Worm (Caenorhabditis elegans) whole organism, L4 larva: Measurements from ENCODE around the gene B0001.8.
A peak's percentile ranks its signal among the peaks of the same experiment; 100 is the strongest.
"Not testable (repeated sequence)": the region's sequence is repeated elsewhere in the genome, so short reads cannot be mapped to it uniquely, and the experiment has no call there.

Source experiments
- D1046.2 ChIP-seq: fragments of 200-800 bp; sonication (Bioruptor generic); IDR thresholded peaks from 2 replicates; pipeline ENCODE4 v1.3.6; 2022; ENCODE audit warnings: missing genetic modification characterization, missing compliant biosample characterization
- F26F4.8 ChIP-seq: fragments of 200-800 bp; sonication (Bioruptor generic); conservative IDR thresholded peaks from 2 replicates; pipeline ENCODE4 v1.3.6; 2022; ENCODE audit warnings: missing genetic modification characterization, missing compliant biosample characterization
- F44E2.7 ChIP-seq: fragments of 200-800 bp; sonication (Bioruptor generic); IDR thresholded peaks from 2 replicates; pipeline ENCODE4 v2.1.2; 2022; ENCODE audit warnings: missing genetic modification characterization, missing compliant biosample characterization
- T20F7.1 ChIP-seq: fragments of 200-800 bp; sonication (Bioruptor generic); optimal IDR thresholded peaks from 2 replicates; lab custom pipeline; 2018; ENCODE audit warnings: mild to moderate bottlenecking, missing genetic modification characterization, missing compliant biosample characterization
- T26A8.4 ChIP-seq: fragments of 200-800 bp; sonication (Bioruptor generic); IDR thresholded peaks from 2 replicates; pipeline ENCODE4 v1.3.6; 2022; ENCODE audit warnings: missing genetic modification characterization, missing compliant biosample characterization
- Y48G9A.11 ChIP-seq: fragments of 200-800 bp; sonication (Bioruptor generic); IDR thresholded peaks from 2 replicates; pipeline ENCODE4 v1.3.6; 2022; ENCODE audit warnings: missing genetic modification reagents, missing genetic modification characterization, missing compliant biosample characterization
- arid-1 ChIP-seq: fragments of 200-800 bp; sonication (Bioruptor generic); conservative IDR thresholded peaks from 2 replicates; pipeline ENCODE4 v1.3.6; 2022; ENCODE audit warnings: missing genetic modification reagents, missing genetic modification characterization, missing compliant biosample characterization
- ceh-20 ChIP-seq: fragments of 200-800 bp; sonication (Bioruptor generic); IDR thresholded peaks from 2 replicates; pipeline ENCODE4 v1.3.6; 2022; ENCODE audit warnings: missing genetic modification reagents, missing genetic modification characterization, missing compliant biosample characterization
- ceh-32 ChIP-seq: sonication (generic microtip); optimal IDR thresholded peaks from 2 replicates; lab custom pipeline; 2016; ENCODE audit warnings: mild to moderate bottlenecking, missing genetic modification characterization, missing compliant biosample characterization; ENCODE audit not compliant: poor library complexity
- ceh-44 ChIP-seq: fragments of 200-800 bp; sonication (Bioruptor generic); IDR thresholded peaks from 2 replicates; pipeline ENCODE4 v1.3.6; 2022; ENCODE audit warnings: missing genetic modification reagents, missing genetic modification characterization, missing compliant biosample characterization
- ceh-62 ChIP-seq: sonication (generic microtip); optimal IDR thresholded peaks from 2 replicates; lab custom pipeline; 2017; ENCODE audit warnings: missing biosample characterization, missing genetic modification characterization
- daf-12 ChIP-seq: fragments of 150-350 bp; optimal IDR thresholded peaks from 2 replicates; lab custom pipeline; 2014; ENCODE audit warnings: missing biosample characterization, missing genetic modification reagents, missing genetic modification characterization
- daf-8 ChIP-seq: fragments of 200-800 bp; sonication (Bioruptor generic); IDR thresholded peaks from 2 replicates; pipeline ENCODE4 v1.3.6; 2022; ENCODE audit warnings: missing genetic modification characterization, missing compliant biosample characterization
- dpl-1 ChIP-seq: fragments of 150-350 bp; optimal IDR thresholded peaks from 2 replicates; lab custom pipeline; 2014; ENCODE audit warnings: missing biosample characterization, missing genetic modification reagents, missing genetic modification characterization
- duxl-1 ChIP-seq: sonication (generic microtip); optimal IDR thresholded peaks from 2 replicates; lab custom pipeline; 2016; ENCODE audit warnings: mild to moderate bottlenecking, missing genetic modification characterization, moderate library complexity, missing compliant biosample characterization; ENCODE audit not compliant: poor library complexity
- hif-1 ChIP-seq, 2 experiments: sonication (generic microtip); optimal IDR thresholded peaks; 2 replicates each; lab custom pipeline; 2016 to 2017; ENCODE audit warnings: missing compliant biosample characterization in 2 of 2, missing genetic modification characterization in 2 of 2, missing genetic modification reagents in 2 of 2, missing genotype in 2 of 2, mild to moderate bottlenecking in 1 of 2
- hlh-30 ChIP-seq: sonication (generic microtip); optimal IDR thresholded peaks from 2 replicates; lab custom pipeline; 2017; ENCODE audit warnings: antibody characterized with exemption, mild to moderate bottlenecking, missing genetic modification characterization, missing compliant biosample characterization; ENCODE audit not compliant: insufficient read depth
- jun-1 ChIP-seq: fragments of 150-350 bp; optimal IDR thresholded peaks from 2 replicates; lab custom pipeline; 2014; ENCODE audit warnings: missing biosample characterization, missing genetic modification reagents, missing genetic modification characterization
- lin-1 ChIP-seq: fragments of 200-800 bp; sonication (Bioruptor generic); IDR thresholded peaks from 2 replicates; pipeline ENCODE4 v1.3.6; 2022; ENCODE audit warnings: missing genetic modification reagents, missing genetic modification characterization, missing compliant biosample characterization
- mdt-29 ChIP-seq: fragments of 200-800 bp; sonication (Bioruptor generic); IDR thresholded peaks from 2 replicates; pipeline ENCODE4 v1.3.6; 2022; ENCODE audit warnings: missing genetic modification reagents, missing genetic modification characterization, missing compliant biosample characterization
- mep-1 ChIP-seq: fragments of 150-350 bp; sonication (generic microtip); optimal IDR thresholded peaks from 3 replicates; lab custom pipeline; 2014; ENCODE audit warnings: missing biosample characterization, missing genetic modification characterization
- mes-2 ChIP-seq: sonication (generic microtip); optimal IDR thresholded peaks from 2 replicates; lab custom pipeline; 2016; ENCODE audit warnings: missing genotype, mild to moderate bottlenecking, missing genetic modification characterization, missing compliant biosample characterization; ENCODE audit not compliant: poor library complexity, severe bottlenecking
- saeg-2 ChIP-seq: fragments of 200-800 bp; sonication (Bioruptor generic); IDR thresholded peaks from 2 replicates; pipeline ENCODE4 v1.3.6; 2022; ENCODE audit warnings: missing genetic modification reagents, missing genetic modification characterization, missing compliant biosample characterization
- set-16 ChIP-seq: fragments of 200-800 bp; sonication (Bioruptor generic); IDR thresholded peaks from 2 replicates; pipeline ENCODE4 v1.3.6; 2022; ENCODE audit warnings: missing genetic modification reagents, missing genetic modification characterization, missing compliant biosample characterization
- spr-1 ChIP-seq: sonication (generic microtip); optimal IDR thresholded peaks from 2 replicates; lab custom pipeline; 2016; ENCODE audit warnings: mild to moderate bottlenecking, missing genetic modification characterization, missing compliant biosample characterization
- tra-1 ChIP-seq: fragments of 200-800 bp; sonication (Bioruptor generic); IDR thresholded peaks from 2 replicates; pipeline ENCODE4 v1.3.6; 2022; ENCODE audit warnings: missing genetic modification reagents, missing genetic modification characterization, missing compliant biosample characterization
- unc-62 ChIP-seq, 3 experiments: fragments of 150-350 bp in 1 of 3; sonication (generic microtip); optimal IDR thresholded peaks in 2 of 3; peaks in 1 of 3; 1 replicate in 1 of 3; 2 replicates in 2 of 3; lab custom pipeline; 2014 to 2017; ENCODE audit warnings: missing biosample characterization in 3 of 3, missing genetic modification characterization in 3 of 3, missing genetic modification reagents in 3 of 3, missing genotype in 1 of 3
- zip-2 ChIP-seq: fragments of 150-350 bp; optimal IDR thresholded peaks from 2 replicates; lab custom pipeline; 2014; ENCODE audit warnings: missing biosample characterization, missing genetic modification characterization
- ztf-7 ChIP-seq: fragments of 150-350 bp; optimal IDR thresholded peaks from 2 replicates; lab custom pipeline; 2014; ENCODE audit warnings: missing biosample characterization, missing genetic modification characterization

The B0001.8 gene

ce11 chrIV:12143231-12143630 lies 2.4 kb upstream of the B0001.8 start, which contains the start of gene B0001.5:
B0001.5 (minus strand) TSS chrIV:12143331.
- TF ChIP-seq lin-1 (no peak), D1046.2 (no peak), ceh-44 (no peak), tra-1 (GFP tag; lab: Robert Waterston, UW) (no peak), ceh-62 (no peak), saeg-2 (GFP tag; lab: Robert Waterston, UW) (no peak), arid-1 (GFP tag; lab: Robert Waterston, UW) (no peak), F26F4.8 (GFP tag; lab: Robert Waterston, UW) (no peak), daf-12 (no peak), duxl-1 (tag; lab: Kevin White, UChicago) (no peak), F44E2.7 (GFP tag; lab: Robert Waterston, UW) (no peak), ceh-32 (tag; lab: Kevin White, UChicago) (no peak), Y48G9A.11 (GFP tag; lab: Robert Waterston, UW) (no peak), jun-1 (tag; lab: Kevin White, UChicago) (no peak), daf-8 (GFP tag; lab: Robert Waterston, UW) (no peak), ztf-7 (tag; lab: Kevin White, UChicago) (no peak)

- not testable (repeated sequence) for TF ChIP-seq lin-1; mdt-29 (GFP tag; lab: Robert Waterston, UW); daf-12
Observed at ce11 chrIV:12138093-12138492, 2.8 kb downstream of the B0001.8 start, which contains the start of gene B0001.4. B0001.4 (minus strand) TSS chrIV:12138193.

DNA sequence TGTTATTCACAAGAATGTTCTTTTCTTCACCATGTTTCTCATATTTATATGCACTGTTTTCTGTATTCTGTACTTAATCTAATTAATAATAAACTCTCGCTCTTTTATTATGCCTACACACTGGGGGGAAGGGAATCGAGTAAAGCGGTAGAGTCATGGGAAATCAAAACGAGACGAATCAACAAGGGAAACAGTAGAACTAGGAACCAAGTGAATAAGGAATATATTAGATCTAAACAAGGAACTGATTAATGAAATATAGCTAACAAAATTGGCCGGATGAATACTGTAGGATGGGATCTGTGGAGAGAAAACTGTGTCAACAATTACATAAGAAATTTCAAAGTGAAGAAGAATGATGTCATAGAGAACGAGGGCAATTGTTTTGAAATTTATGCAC lies 5.9 kb downstream of the B0001.8 start:
- TF ChIP-seq spr-1 (tag; lab: Kevin White, UChicago) (no peak), T26A8.4 (no peak), hif-1 (tag; optimal IDR thresholded peaks at IDR 0.05; lab: Kevin White, UChicago) (no peak), zip-2 (tag; lab: Kevin White, UChicago) (no peak), set-16 (GFP tag; lab: Robert Waterston, UW) (no peak), dpl-1 (no peak), mep-1 (tag; lab: Kevin White, UChicago) (no peak), T20F7.1 (GFP tag; lab: Kevin White, UChicago) (no peak)

ce11 chrIV:12133776-12134175 lies 7.1 kb downstream of the B0001.8 start:
- TF ChIP-seq mes-2 (tag; lab: Kevin White, UChicago) (peak; percentile 1), hif-1 (tag; optimal IDR thresholded peaks at IDR 0.05; lab: Kevin White, UChicago) (no peak)

- TF ChIP-seq unc-62 (GFP tag; optimal IDR thresholded peaks at IDR 0.05 in 1 of 2; lab: Kevin White, UChicago) (peak in 1 of 2 experiments; percentile 60), unc-62 (tag; optimal IDR thresholded peaks at IDR 0.05; lab: Kevin White, UChicago) (no peak), hlh-30 (tag; lab: Kevin White, UChicago) (peak; percentile 17), ceh-20 (GFP tag; lab: Robert Waterston, UW) (0 out of 2 replicates have a peak, but pooled peaks have one; percentile 16), set-16 (GFP tag; lab: Robert Waterston, UW) (no peak)
Observed at ce11 chrIV:12131308-12132072, 9.4 kb downstream of the B0001.8 start.
